Fruit fly (Drosophila melanogaster): ENCODE measurements around the gene CG14285.

The CG14285 gene

dm6 chr3R:19067876-19068406 lies 43.0 kb downstream of the CG14285 start (continued):
- TF ChIP-seq az2 (GFP tag; optimal IDR thresholded peaks at IDR 0.05) (no peak), Dp (GFP tag; optimal IDR thresholded peaks at IDR 0.05) (no peak), Fer1 (GFP tag; optimal IDR thresholded peaks at IDR 0.05) (peak; percentile 29), CG10543 (GFP tag; optimal IDR thresholded peaks at IDR 0.05) (no peak), Bteb2 (GFP tag; optimal IDR thresholded peaks at IDR 0.05) (no peak), CG17328 (GFP tag; IDR thresholded peaks at IDR 0.05) (0 out of 2 replicates have a peak, but pooled peaks have one; percentile 9), gcm (GFP tag; optimal IDR thresholded peaks at IDR 0.05) (no peak), pum (GFP tag; optimal IDR thresholded peaks at IDR 0.05) (no peak), Pdp1 (GFP tag; optimal IDR thresholded peaks at IDR 0.05) (peak in 1 of 2 experiments; percentile 11), exex (tag; optimal IDR thresholded peaks at IDR 0.05) (peak; percentile 37), ftz-f1 (GFP tag; optimal IDR thresholded peaks at IDR 0.05) (no peak), Drgx (GFP tag; IDR thresholded peaks at IDR 0.05) (no peak), CG3407 (GFP tag; optimal IDR thresholded peaks at IDR 0.05) (peak; percentile 27), CG15514 (GFP tag; optimal IDR thresholded peaks at IDR 0.05) (peak; percentile 25), sug (tag; optimal IDR thresholded peaks at IDR 0.05) (peak; percentile 57), Hmr (GFP tag; optimal IDR thresholded peaks at IDR 0.05) (peak; percentile 48), zfh2 (GFP tag; optimal IDR thresholded peaks at IDR 0.05) (no peak), stc (GFP tag; IDR thresholded peaks at IDR 0.05) (0 out of 2 replicates have a peak, but pooled peaks have one; percentile 9), onecut (GFP tag; IDR thresholded peaks at IDR 0.05) (peak; percentile 32; the same call in 1 of the 2 replicates), MTF-1 (GFP tag; optimal IDR thresholded peaks at IDR 0.05; ENCODE audit: borderline replicate concordance) (peak; percentile 2), CG11696 (GFP tag; IDR thresholded peaks at IDR 0.05) (0 out of 2 replicates have a peak, but pooled peaks have one; percentile 43), CG2678 (tag; optimal IDR thresholded peaks at IDR 0.05) (peak; percentile 12), pnt (GFP tag; optimal IDR thresholded peaks at IDR 0.05) (no peak), Awh (GFP tag; IDR thresholded peaks at IDR 0.05) (peak; percentile 41; the same call in 1 of the 2 replicates), CG8944 (GFP tag; optimal IDR thresholded peaks at IDR 0.05) (no peak), ATbp (GFP tag; optimal IDR thresholded peaks at IDR 0.05) (peak; percentile 47), CG31388 (GFP tag; optimal IDR thresholded peaks at IDR 0.05) (no peak), CG17359 (tag; optimal IDR thresholded peaks at IDR 0.05) (no peak), tup (GFP tag; optimal IDR thresholded peaks at IDR 0.05) (peak; percentile 3), lab (GFP tag; optimal IDR thresholded peaks at IDR 0.05) (peak; percentile 9), CG12071 (GFP tag; optimal IDR thresholded peaks at IDR 0.05) (peak; percentile 10), CG14965 (GFP tag; optimal IDR thresholded peaks at IDR 0.05; ENCODE audit: borderline replicate concordance) (no peak)

dm6 chr3R:19069740-19070139 lies 44.8 kb downstream of the CG14285 start:
- peak; percentile 26; the same call in 1 of the 2 replicates for TF ChIP-seq Drgx (GFP tag; IDR thresholded peaks at IDR 0.05)
- TF ChIP-seq D19A (tag; optimal IDR thresholded peaks at IDR 0.05) = peak; percentile 34
- TF ChIP-seq CG10274 (GFP tag; optimal IDR thresholded peaks at IDR 0.05) = no peak
- peak in 1 of 2 experiments; percentile 34 for TF ChIP-seq bsh (GFP tag; optimal IDR thresholded peaks at IDR 0.05)

- no peak for TF ChIP-seq Meics (GFP tag; optimal IDR thresholded peaks at IDR 0.05)
- no peak for TF ChIP-seq peb (GFP tag; IDR thresholded peaks at IDR 0.05)
- TF ChIP-seq Gsc (GFP tag; IDR thresholded peaks at IDR 0.05) = no peak
- TF ChIP-seq sd (tag; optimal IDR thresholded peaks at IDR 0.05) = no peak
- TF ChIP-seq CG12155 (GFP tag; optimal IDR thresholded peaks at IDR 0.05) = no peak
- peak; percentile 15 for TF ChIP-seq nmo (GFP tag; optimal IDR thresholded peaks at IDR 0.05)
- no peak for TF ChIP-seq Nf-YA (GFP tag; IDR thresholded peaks at IDR 0.05)
- TF ChIP-seq chinmo (GFP tag; IDR thresholded peaks at IDR 0.05; ENCODE audit: partially characterized antibody) = 0 out of 4 replicates have a peak, but pooled peaks have one; percentile 16
- 0 out of 3 replicates have a peak, but pooled peaks have one; percentile 21 for TF ChIP-seq ci (GFP tag; IDR thresholded peaks at IDR 0.05)
- no peak for TF ChIP-seq jumu (GFP tag; optimal IDR thresholded peaks at IDR 0.05)
- TF ChIP-seq CG14667 (GFP tag; IDR thresholded peaks at IDR 0.05) = no peak
- TF ChIP-seq CHES-1-like (GFP tag; optimal IDR thresholded peaks at IDR 0.05) = no peak
- TF ChIP-seq ara (GFP tag; IDR thresholded peaks at IDR 0.05) = no peak
These were observed 45.5 kb downstream of the CG14285 start for dm6 chr3R:19070222-19070949.

Measured in whole organism, embryonic.